Fruit fly (Drosophila melanogaster): ENCODE measurements around the gene CG4611.

dm6 chr3L:5184502-5184859 lies 48.3 kb downstream of the CG4611 start:
- TF ChIP-seq CG7045 (GFP tag; optimal IDR thresholded peaks at IDR 0.05) (no peak), CG11617 (GFP tag; optimal IDR thresholded peaks at IDR 0.05) (no peak), pad (GFP tag; optimal IDR thresholded peaks at IDR 0.05) (no peak), ovo (GFP tag; optimal IDR thresholded peaks at IDR 0.05) (peak; percentile 53), CG14711 (tag; optimal IDR thresholded peaks at IDR 0.05) (no peak), toe (GFP tag; optimal IDR thresholded peaks at IDR 0.05) (no peak), tj (GFP tag; optimal IDR thresholded peaks at IDR 0.05) (no peak), CG5204 (GFP tag; optimal IDR thresholded peaks at IDR 0.05) (no peak), CG12768 (GFP tag; optimal IDR thresholded peaks at IDR 0.05) (no peak), kay (GFP tag; ENCODE audit: borderline replicate concordance) (peak; percentile 51), Clk (GFP tag; optimal IDR thresholded peaks at IDR 0.05) (no peak), CG7101 (tag; optimal IDR thresholded peaks at IDR 0.05) (no peak), CG1620 (GFP tag; optimal IDR thresholded peaks at IDR 0.05) (no peak)

All from whole organism, adult.